Fruit fly (Drosophila melanogaster): ENCODE results near the gene CG15741.

DNA sequence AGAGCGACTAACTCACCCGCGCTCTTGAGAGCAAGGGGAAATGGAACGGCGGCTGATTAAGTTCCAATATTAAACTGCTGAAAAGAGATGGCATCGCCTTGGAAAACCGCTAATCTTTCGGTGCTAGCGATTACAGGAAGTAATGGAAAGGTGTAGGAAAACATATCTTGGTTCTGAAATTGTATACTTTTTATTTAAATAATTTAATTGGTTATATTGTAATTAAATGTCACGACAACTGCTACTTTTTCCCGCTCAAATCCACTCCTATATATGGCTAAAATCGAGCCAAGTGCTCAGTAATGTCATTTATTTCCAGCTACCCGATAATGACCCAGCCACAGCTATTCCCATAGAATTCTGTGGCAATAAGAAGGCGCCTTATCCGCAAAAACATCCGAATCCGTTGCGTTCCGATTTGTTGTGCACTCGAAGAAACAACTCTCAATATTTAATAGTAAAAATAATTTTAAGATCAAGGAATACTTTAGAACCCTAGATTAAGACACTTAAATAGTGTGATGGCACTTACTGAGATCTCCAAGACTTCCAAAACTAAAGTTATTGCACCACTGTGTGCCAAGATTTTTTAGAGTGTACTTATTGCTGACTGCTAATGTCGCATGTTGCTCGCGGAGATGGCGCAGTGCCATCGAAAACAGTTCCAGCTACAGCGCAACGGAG, 49.5 kb downstream of the CG15741 start:
- TF ChIP-seq woc (GFP tag; optimal IDR thresholded peaks at IDR 0.05) (peak; percentile 51), Mio (GFP tag; optimal IDR thresholded peaks at IDR 0.05) (no peak), GATAd (GFP tag; optimal IDR thresholded peaks at IDR 0.05) (no peak), OdsH (GFP tag; optimal IDR thresholded peaks at IDR 0.05) (peak; percentile 79), dmrt93B (GFP tag; optimal IDR thresholded peaks at IDR 0.05) (peak; percentile 68), CG9705 (GFP tag; optimal IDR thresholded peaks at IDR 0.05) (no peak), usp (GFP tag; optimal IDR thresholded peaks at IDR 0.05) (no peak), fru (GFP tag; optimal IDR thresholded peaks at IDR 0.05) (peak; percentile 82), CG32264 (GFP tag; optimal IDR thresholded peaks at IDR 0.05) (peak; percentile 37), Myc (optimal IDR thresholded peaks at IDR 0.05) (peak; percentile 70)

Data from whole organism, wandering third instar larva.